Worm (Caenorhabditis elegans) whole organism, L4/young adult: ENCODE data around the gene prcc-1.

Experiments used
- W03F9.2 ChIP-seq: fragments of 150-350 bp; optimal IDR thresholded peaks from 2 replicates; lab custom pipeline; 2014; ENCODE audit warnings: missing biosample characterization, missing genetic modification characterization
- dao-5 ChIP-seq: sonication (generic microtip); optimal IDR thresholded peaks from 2 replicates; lab custom pipeline; 2016; ENCODE audit warnings: missing genotype, missing genetic modification characterization, moderate library complexity, missing compliant biosample characterization
- him-1 ChIP-seq: sonication (generic microtip); optimal IDR thresholded peaks from 2 replicates; lab custom pipeline; 2016; ENCODE audit warnings: missing genotype, missing genetic modification reagents, missing genetic modification characterization, missing compliant biosample characterization

DNA sequence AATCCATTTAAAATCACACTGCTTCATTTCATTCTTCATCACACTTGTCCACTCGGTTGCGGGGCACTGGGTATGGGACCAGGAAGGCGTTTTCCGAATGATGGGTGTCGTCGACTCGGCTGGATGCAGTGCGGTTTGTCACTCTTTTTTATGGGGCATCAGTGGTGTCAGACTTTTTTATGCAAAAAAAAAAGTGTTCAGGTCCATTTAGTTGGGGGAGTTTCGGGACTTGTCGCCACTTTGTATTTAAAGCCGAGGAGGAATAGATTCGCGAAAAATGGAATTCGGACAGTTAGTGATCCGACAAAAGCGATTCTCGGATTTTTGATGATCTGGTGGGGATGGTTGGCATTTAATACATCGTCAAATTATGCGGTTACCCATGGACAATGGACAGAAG is 48.6 kb downstream of the prcc-1 start:
- TF ChIP-seq him-1 (tag; lab: Kevin White, UChicago), result no peak
- no peak for TF ChIP-seq dao-5 (tag; lab: Kevin White, UChicago)
- TF ChIP-seq W03F9.2, result no peak
